Fruit fly (Drosophila melanogaster): Measurements from ENCODE around the gene fzo.

- TF ChIP-seq CTCF (optimal IDR thresholded peaks at IDR 0.05), result no peak
- no peak for TF ChIP-seq CG8478 (optimal IDR thresholded peaks at IDR 0.05)
These were observed 13.6 kb downstream of the fzo start for dm6 chr3R:23189958-23190900.

All from S2 (cell line).